ENCODE assay signal across 1 fruit fly cellular context in genomic region chr3R:30729013-30729412, dm6.
TF ChIP-seq lines count a peak whose summit lies in the region.

No protein-coding gene starts in this region.

TF ChIP-seq in whole organism, embryonic, 481 proteins besides CTCF, POLR2A, EP300 and RAD21 (continued from another document):
- TF ChIP-seq CG17361 (GFP tag; IDR thresholded peaks at IDR 0.05; lab: Robert Waterston, UW): 0 out of 3 replicates have a peak, but pooled peaks have one; percentile 32
- TF ChIP-seq sisA (GFP tag; IDR thresholded peaks at IDR 0.05; lab: Robert Waterston, UW): peak; percentile 41
- TF ChIP-seq chif (GFP tag; optimal IDR thresholded peaks at IDR 0.05; lab: Kevin White, UChicago): peak in 1 of 2 experiments; percentile 38
- TF ChIP-seq CG1603 (tag; optimal IDR thresholded peaks at IDR 0.05; lab: Kevin White, UChicago): peak; percentile 47
- no peak for TF ChIP-seq CG8290 (GFP tag; optimal IDR thresholded peaks at IDR 0.05; lab: Kevin White, UChicago)
- peak in 1 of 2 experiments; percentile 48 for TF ChIP-seq CG8290 (tag; optimal IDR thresholded peaks at IDR 0.05; lab: Kevin White, UChicago)
- no peak for TF ChIP-seq aop (GFP tag; IDR thresholded peaks at IDR 0.05; lab: Robert Waterston, UW)
- no peak for TF ChIP-seq nerfin-2 (GFP tag; IDR thresholded peaks at IDR 0.05; lab: Robert Waterston, UW; ENCODE audit: partially characterized antibody)
- TF ChIP-seq CG6272 (GFP tag; IDR thresholded peaks at IDR 0.05; lab: Robert Waterston, UW): 0 out of 2 replicates have a peak, but pooled peaks have one; percentile 6
- TF ChIP-seq D (optimal IDR thresholded peaks at IDR 0.05; lab: Kevin White, UChicago): no peak
- TF ChIP-seq D (GFP tag; optimal IDR thresholded peaks at IDR 0.05; lab: Kevin White, UChicago): peak; percentile 7
- peak; percentile 5 for TF ChIP-seq dmrt11E (tag; optimal IDR thresholded peaks at IDR 0.05; lab: Kevin White, UChicago)
- no peak for TF ChIP-seq Dp (GFP tag; optimal IDR thresholded peaks at IDR 0.05; lab: Kevin White, UChicago)
- peak; percentile 38 for TF ChIP-seq Antp (GFP tag; optimal IDR thresholded peaks at IDR 0.05; lab: Kevin White, UChicago)
- peak; percentile 3 for TF ChIP-seq CG15514 (GFP tag; optimal IDR thresholded peaks at IDR 0.05; lab: Kevin White, UChicago)
- TF ChIP-seq CG14441 (GFP tag; IDR thresholded peaks at IDR 0.05; lab: Robert Waterston, UW): peak; percentile 48; the same call in 1 of the 2 replicates
- peak; percentile 31; the same call in 1 of the 2 replicates for TF ChIP-seq Xrp1 (GFP tag; IDR thresholded peaks at IDR 0.05; lab: Robert Waterston, UW)
- peak; percentile 35; the same call in 1 of the 3 replicates for TF ChIP-seq zfh1 (GFP tag; IDR thresholded peaks at IDR 0.05; lab: Robert Waterston, UW)
- no peak for TF ChIP-seq pan (optimal IDR thresholded peaks at IDR 0.05; lab: Kevin White, UChicago)
- TF ChIP-seq pan (GFP tag; optimal IDR thresholded peaks at IDR 0.05 in 1 of 2, IDR thresholded peaks at IDR 0.05 in 1 of 2): peak in 1 of 2 experiments; percentile 11
- TF ChIP-seq CG6689 (GFP tag; IDR thresholded peaks at IDR 0.05; lab: Robert Waterston, UW): peak; percentile 29; the same call in 1 of the 2 replicates
- TF ChIP-seq sens (GFP tag; lab: Kevin White, UChicago): peak; percentile 87
- TF ChIP-seq pum (GFP tag; optimal IDR thresholded peaks at IDR 0.05; lab: Kevin White, UChicago): peak; percentile 13
- TF ChIP-seq Dbx (GFP tag; IDR thresholded peaks at IDR 0.05; lab: Robert Waterston, UW): peak; percentile 14; the same call in 1 of the 3 replicates
- peak; percentile 62; the same call in 1 of the 3 replicates for TF ChIP-seq ci (GFP tag; IDR thresholded peaks at IDR 0.05; lab: Robert Waterston, UW)
- no peak for TF ChIP-seq prd (optimal IDR thresholded peaks at IDR 0.05; lab: Kevin White, UChicago)
- TF ChIP-seq prd (GFP tag; IDR thresholded peaks at IDR 0.05; lab: Robert Waterston, UW): peak; percentile 59; the same call in 2 of the 3 replicates
- peak; percentile 22; the same call in 1 of the 2 replicates for TF ChIP-seq lmd (GFP tag; IDR thresholded peaks at IDR 0.05; lab: Robert Waterston, UW)
- TF ChIP-seq lab (GFP tag; optimal IDR thresholded peaks at IDR 0.05; lab: Kevin White, UChicago): peak; percentile 30
- TF ChIP-seq dmrt99B (tag; optimal IDR thresholded peaks at IDR 0.05; lab: Kevin White, UChicago): peak; percentile 38
- no peak for TF ChIP-seq maf-S (GFP tag; optimal IDR thresholded peaks at IDR 0.05; lab: Kevin White, UChicago)
- TF ChIP-seq CG9817 (tag; optimal IDR thresholded peaks at IDR 0.05; lab: Kevin White, UChicago): no peak
- TF ChIP-seq CG31441 (GFP tag; IDR thresholded peaks at IDR 0.05; lab: Robert Waterston, UW): 0 out of 2 replicates have a peak, but pooled peaks have one; percentile 27
- peak; percentile 6 for TF ChIP-seq jumu (GFP tag; optimal IDR thresholded peaks at IDR 0.05; lab: Kevin White, UChicago)
- TF ChIP-seq CG12769 (tag; optimal IDR thresholded peaks at IDR 0.05; lab: Kevin White, UChicago): peak; percentile 18
- no peak for TF ChIP-seq Sry-β (GFP tag; optimal IDR thresholded peaks at IDR 0.05; lab: Kevin White, UChicago)
- TF ChIP-seq az2 (GFP tag; optimal IDR thresholded peaks at IDR 0.05; lab: Kevin White, UChicago): peak; percentile 10
- peak in 1 of 2 experiments; percentile 24 for TF ChIP-seq Pdp1 (GFP tag; optimal IDR thresholded peaks at IDR 0.05; lab: Kevin White, UChicago)
- 0 out of 2 replicates have a peak, but pooled peaks have one; percentile 25 for TF ChIP-seq Ptx1 (GFP tag; IDR thresholded peaks at IDR 0.05; lab: Robert Waterston, UW)
- TF ChIP-seq ind (GFP tag; optimal IDR thresholded peaks at IDR 0.05; lab: Kevin White, UChicago): peak; percentile 8
- peak; percentile 86 for TF ChIP-seq Med (GFP tag; lab: Kevin White, UChicago)
- TF ChIP-seq CG7839 (tag; optimal IDR thresholded peaks at IDR 0.05; lab: Kevin White, UChicago): peak; percentile 34
- TF ChIP-seq unpg (GFP tag; optimal IDR thresholded peaks at IDR 0.05; lab: Kevin White, UChicago): peak; percentile 34
